Worm (Caenorhabditis elegans): Measurements from ENCODE around the gene C07C7.3.
A peak's percentile ranks its signal among the peaks of the same experiment; 100 is the strongest.
"Not testable (repeated sequence)": the region's sequence is repeated elsewhere in the genome, so short reads cannot be mapped to it uniquely, and the experiment has no call there.

C07C7.3 gene

ce11 chrIV:9191183-9191582 lies 25.3 kb downstream of the C07C7.3 start:
- TF ChIP-seq fos-1 (tag; optimal IDR thresholded peaks at IDR 0.05) (peak; percentile 70), nhr-77 (tag; optimal IDR thresholded peaks at IDR 0.05) (peak; percentile 15), nhr-6 (tag; optimal IDR thresholded peaks at IDR 0.05) (no peak), sma-9 (GFP tag; optimal IDR thresholded peaks at IDR 0.05) (peak; percentile 77), sma-9 (tag; optimal IDR thresholded peaks at IDR 0.05) (no peak), ztf-1 (GFP tag; conservative IDR thresholded peaks at IDR 0.05) (no peak), lin-11 (tag; optimal IDR thresholded peaks at IDR 0.05) (peak; percentile 53), dmd-4 (tag; optimal IDR thresholded peaks at IDR 0.05) (no peak), nhr-237 (tag; optimal IDR thresholded peaks at IDR 0.05) (no peak), sma-3 (GFP tag; optimal IDR thresholded peaks at IDR 0.05) (peak; percentile 48), alr-1 (tag; optimal IDR thresholded peaks at IDR 0.05) (no peak), aly-2 (tag; optimal IDR thresholded peaks at IDR 0.05) (no peak), mdl-1 (tag; optimal IDR thresholded peaks at IDR 0.05) (no peak), C34F6.9 (tag; optimal IDR thresholded peaks at IDR 0.05) (peak; percentile 57), gmeb-1 (tag; optimal IDR thresholded peaks at IDR 0.05) (peak; percentile 67), ceh-82 (tag; optimal IDR thresholded peaks at IDR 0.05) (no peak), ztf-11 (tag; optimal IDR thresholded peaks at IDR 0.05) (no peak), F13H6.1 (tag; optimal IDR thresholded peaks at IDR 0.05) (peak; percentile 60), ZK546.5 (tag; optimal IDR thresholded peaks at IDR 0.05) (no peak), Y55F3AM.14 (GFP tag; optimal IDR thresholded peaks at IDR 0.05) (peak; percentile 42), nhr-21 (tag; optimal IDR thresholded peaks at IDR 0.05) (peak; percentile 53), lsy-2 (tag; optimal IDR thresholded peaks at IDR 0.05) (peak in 1 of 2 experiments; percentile 17), unc-55 (GFP tag; optimal IDR thresholded peaks at IDR 0.05) (peak; percentile 17), lin-13 (GFP tag; optimal IDR thresholded peaks at IDR 0.05) (peak; percentile 25), unc-62 (GFP tag; optimal IDR thresholded peaks at IDR 0.05) (no peak), zag-1 (tag; optimal IDR thresholded peaks at IDR 0.05) (peak; percentile 48), mbf-1 (tag; optimal IDR thresholded peaks at IDR 0.05) (no peak), peb-1 (tag; optimal IDR thresholded peaks at IDR 0.05) (no peak), egl-27 (tag; optimal IDR thresholded peaks at IDR 0.05) (peak; percentile 46), nhr-10 (tag; optimal IDR thresholded peaks at IDR 0.05) (no peak), nhr-11 (tag; optimal IDR thresholded peaks at IDR 0.05) (no peak), elt-1 (tag; optimal IDR thresholded peaks at IDR 0.05) (no peak), nhr-129 (tag; optimal IDR thresholded peaks at IDR 0.05) (peak; percentile 92), sem-4 (tag; optimal IDR thresholded peaks at IDR 0.05) (no peak), skn-1 (tag; optimal IDR thresholded peaks at IDR 0.05) (no peak), crh-2 (tag; optimal IDR thresholded peaks at IDR 0.05) (peak; percentile 73), R02D3.7 (tag; optimal IDR thresholded peaks at IDR 0.05) (no peak), nhr-25 (tag; optimal IDR thresholded peaks at IDR 0.05) (no peak), lin-39 (tag; optimal IDR thresholded peaks at IDR 0.05) (no peak), nhr-23 (tag; optimal IDR thresholded peaks at IDR 0.05) (no peak), nhr-12 (tag; optimal IDR thresholded peaks at IDR 0.05) (no peak), snpc-4 (tag; optimal IDR thresholded peaks at IDR 0.05) (no peak), ama-1 (optimal IDR thresholded peaks at IDR 0.05) (no peak), blmp-1 (tag; optimal IDR thresholded peaks at IDR 0.05; ENCODE audit: insufficient read depth) (no peak)

DNA sequence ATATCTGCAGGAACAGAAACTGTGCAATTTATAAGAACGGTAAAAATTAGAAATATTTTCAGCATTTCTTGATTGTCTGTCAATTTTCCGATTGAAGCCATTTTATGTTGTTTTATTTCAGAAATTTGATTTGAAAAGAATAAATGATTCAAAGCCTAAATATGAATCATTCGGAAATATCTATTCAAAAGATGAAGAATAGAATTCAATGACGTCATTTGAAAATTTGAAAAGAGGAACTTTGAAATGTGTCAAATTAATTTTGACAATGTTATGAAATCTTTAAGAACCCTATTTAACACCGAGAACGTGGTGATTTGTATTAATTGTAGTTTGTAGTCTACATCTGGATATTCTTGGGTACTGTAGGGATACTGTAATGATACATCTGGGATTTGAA lies 26.7 kb downstream of the C07C7.3 start, which contains the start of gene C46C2.5:
C46C2.5 (minus strand) TSS at position 101 of the 400 bp plus-strand sequence.
- TF ChIP-seq crh-2 (tag; optimal IDR thresholded peaks at IDR 0.05) (no peak), mdl-1 (tag; optimal IDR thresholded peaks at IDR 0.05) (no peak), ceh-82 (tag; optimal IDR thresholded peaks at IDR 0.05) (no peak), nhr-11 (tag; optimal IDR thresholded peaks at IDR 0.05) (no peak)

ce11 chrIV:9194524-9194923 lies 28.7 kb downstream of the C07C7.3 start, which contains the start of gene C46C2.7:
Gene C46C2.7 (plus strand): TSS chrIV:9194824.
- not testable (repeated sequence) for TF ChIP-seq Y55F3AM.14, lin-13, sma-3 (GFP tag; optimal IDR thresholded peaks at IDR 0.05)
